Worm (Caenorhabditis elegans) whole organism, young adult: ENCODE data around the gene ZK822.10.

Experiments
- B0261.1 ChIP-seq: sonication (generic microtip); optimal IDR thresholded peaks from 2 replicates; lab custom pipeline; 2016; ENCODE audit warnings: mild to moderate bottlenecking, missing genetic modification characterization, moderate library complexity, missing compliant biosample characterization
- D2030.7 ChIP-seq: fragments of 200-800 bp; sonication (Bioruptor generic); IDR thresholded peaks from 2 replicates; pipeline ENCODE4 v1.3.6; 2022; ENCODE audit warnings: missing genetic modification reagents, missing genetic modification characterization, missing compliant biosample characterization
- F39B2.1 ChIP-seq: fragments of 200-800 bp; sonication (Bioruptor generic); IDR thresholded peaks from 2 replicates; pipeline ENCODE4 v1.3.6; 2022; ENCODE audit warnings: missing genetic modification reagents, missing genetic modification characterization, missing compliant biosample characterization
- F52B5.7 ChIP-seq: sonication (generic microtip); optimal IDR thresholded peaks from 2 replicates; lab custom pipeline; 2016; ENCODE audit warnings: mild to moderate bottlenecking, missing genetic modification characterization, missing compliant biosample characterization
- F57A8.1 ChIP-seq: fragments of 200-800 bp; sonication (Bioruptor generic); optimal IDR thresholded peaks from 2 replicates; lab custom pipeline; 2018; ENCODE audit warnings: mild to moderate bottlenecking, missing genetic modification characterization, moderate library complexity, missing compliant biosample characterization
- K11D2.4 ChIP-seq: fragments of 200-800 bp; sonication (Bioruptor generic); IDR thresholded peaks from 2 replicates; pipeline ENCODE4 v1.3.6; 2022; ENCODE audit warnings: missing genetic modification reagents, missing genetic modification characterization, missing compliant biosample characterization
- K12H6.12 ChIP-seq: fragments of 200-800 bp; sonication (Bioruptor generic); optimal IDR thresholded peaks from 2 replicates; lab custom pipeline; 2018; ENCODE audit warnings: mild to moderate bottlenecking, missing genetic modification characterization, missing compliant biosample characterization
- T07F8.4 ChIP-seq: sonication (generic microtip); optimal IDR thresholded peaks from 2 replicates; lab custom pipeline; 2016; ENCODE audit warnings: mild to moderate bottlenecking, missing genetic modification characterization, moderate library complexity, missing compliant biosample characterization
- Y53F4B.3 ChIP-seq: fragments of 200-800 bp; sonication (Bioruptor generic); IDR thresholded peaks from 2 replicates; pipeline ENCODE4 v1.3.6; 2022; ENCODE audit warnings: missing genetic modification reagents, missing genetic modification characterization, missing compliant biosample characterization
- Y79H2A.3 ChIP-seq: fragments of 200-800 bp; sonication (Bioruptor generic); conservative IDR thresholded peaks from 2 replicates; pipeline ENCODE4 v1.3.6; 2022; ENCODE audit warnings: missing genetic modification reagents, missing genetic modification characterization, missing compliant biosample characterization
- aptf-2 ChIP-seq: fragments of 200-800 bp; sonication (Bioruptor generic); conservative IDR thresholded peaks from 2 replicates; pipeline ENCODE4 v1.3.6; 2022; ENCODE audit warnings: missing genetic modification reagents, missing genetic modification characterization, missing compliant biosample characterization
- aptf-3 ChIP-seq: fragments of 200-800 bp; sonication (Bioruptor generic); IDR thresholded peaks from 2 replicates; pipeline ENCODE4 v1.3.6; 2022; ENCODE audit warnings: missing genetic modification characterization, missing compliant biosample characterization
- attf-5 ChIP-seq: fragments of 200-800 bp; sonication (Bioruptor generic); optimal IDR thresholded peaks from 2 replicates; lab custom pipeline; 2018; ENCODE audit warnings: mild to moderate bottlenecking, missing genetic modification characterization, missing compliant biosample characterization
- attf-6 ChIP-seq: fragments of 200-800 bp; sonication (Bioruptor generic); IDR thresholded peaks from 2 replicates; pipeline ENCODE4 v1.3.6; 2022; ENCODE audit warnings: missing genetic modification reagents, missing genetic modification characterization, missing compliant biosample characterization
- bed-1 ChIP-seq: fragments of 200-800 bp; sonication (Bioruptor generic); IDR thresholded peaks from 2 replicates; pipeline ENCODE4 v1.3.6; 2022; ENCODE audit warnings: missing genetic modification reagents, missing genetic modification characterization, missing compliant biosample characterization
- bed-2 ChIP-seq: fragments of 200-800 bp; sonication (Bioruptor generic); IDR thresholded peaks from 2 replicates; pipeline ENCODE4 v1.3.6; 2022; ENCODE audit warnings: missing genetic modification reagents, missing genetic modification characterization, missing compliant biosample characterization
- ceh-100 ChIP-seq: fragments of 200-800 bp; sonication (Bioruptor generic); IDR thresholded peaks from 2 replicates; pipeline ENCODE4 v1.3.6; 2022; ENCODE audit warnings: missing genetic modification reagents, missing genetic modification characterization, missing compliant biosample characterization
- ceh-27 ChIP-seq: fragments of 200-800 bp; sonication (Bioruptor generic); optimal IDR thresholded peaks from 2 replicates; lab custom pipeline; 2018; ENCODE audit warnings: mild to moderate bottlenecking, missing genetic modification characterization, moderate library complexity, missing compliant biosample characterization
- ceh-58 ChIP-seq: fragments of 200-800 bp; sonication (Bioruptor generic); IDR thresholded peaks from 2 replicates; pipeline ENCODE4 v1.3.6; 2022; ENCODE audit warnings: missing genetic modification characterization, missing compliant biosample characterization
- ceh-79 ChIP-seq: sonication (generic microtip); optimal IDR thresholded peaks from 2 replicates; lab custom pipeline; 2017; ENCODE audit warnings: mild to moderate bottlenecking, missing genetic modification characterization, missing compliant biosample characterization
- dox-1 ChIP-seq: fragments of 200-800 bp; sonication (Bioruptor generic); IDR thresholded peaks from 2 replicates; pipeline ENCODE4 v1.3.6; 2022; ENCODE audit warnings: missing genetic modification reagents, missing genetic modification characterization, missing compliant biosample characterization
- dpff-1 ChIP-seq: sonication (generic microtip); optimal IDR thresholded peaks from 2 replicates; lab custom pipeline; 2017; ENCODE audit warnings: mild to moderate bottlenecking, missing genetic modification characterization, missing compliant biosample characterization
- egl-18 ChIP-seq: fragments of 200-800 bp; sonication (Bioruptor generic); IDR thresholded peaks from 2 replicates; pipeline ENCODE4 v1.3.6; 2022; ENCODE audit warnings: missing genetic modification reagents, missing genetic modification characterization, missing compliant biosample characterization
- egl-44 ChIP-seq: fragments of 200-800 bp; sonication (Bioruptor generic); IDR thresholded peaks from 2 replicates; pipeline ENCODE4 v1.3.6; 2022; ENCODE audit warnings: missing genetic modification reagents, missing genetic modification characterization, missing compliant biosample characterization
- ekl-4 ChIP-seq: fragments of 200-800 bp; sonication (Bioruptor generic); IDR thresholded peaks from 2 replicates; pipeline ENCODE4 v1.3.6; 2022; ENCODE audit warnings: missing genetic modification reagents, missing genetic modification characterization, missing compliant biosample characterization
- let-526 ChIP-seq: fragments of 200-800 bp; sonication (Bioruptor generic); IDR thresholded peaks from 2 replicates; pipeline ENCODE4 v1.3.6; 2022; ENCODE audit warnings: missing genetic modification reagents, missing genetic modification characterization, missing compliant biosample characterization
- lin-26 ChIP-seq: fragments of 200-800 bp; sonication (Bioruptor generic); IDR thresholded peaks from 2 replicates; pipeline ENCODE4 v1.3.6; 2022; ENCODE audit warnings: missing genetic modification reagents, missing genetic modification characterization, missing compliant biosample characterization
- lin-35 ChIP-seq, 3 experiments: fragments of 150-350 bp in 2 of 3; sonication (generic microtip) in 1 of 3; optimal IDR thresholded peaks; 2 replicates each; lab custom pipeline; 2014 to 2018; ENCODE audit warnings: missing biosample characterization in 3 of 3, missing genetic modification characterization in 3 of 3, missing genetic modification reagents in 3 of 3
- lin-40 ChIP-seq: sonication (generic microtip); optimal IDR thresholded peaks from 2 replicates; lab custom pipeline; 2016; ENCODE audit warnings: missing genetic modification characterization, mild to moderate bottlenecking, missing compliant biosample characterization, missing genotype, missing genetic modification reagents
- lin-54 ChIP-seq: fragments of 200-800 bp; sonication (Bioruptor generic); optimal IDR thresholded peaks from 2 replicates; lab custom pipeline; 2018; ENCODE audit warnings: mild to moderate bottlenecking, missing genetic modification characterization, missing compliant biosample characterization
- lsl-1 ChIP-seq: fragments of 200-800 bp; sonication (Bioruptor generic); optimal IDR thresholded peaks from 2 replicates; lab custom pipeline; 2018; ENCODE audit warnings: mild to moderate bottlenecking, missing genetic modification characterization, moderate library complexity, missing compliant biosample characterization
- madf-10 ChIP-seq: sonication (generic microtip); optimal IDR thresholded peaks from 2 replicates; lab custom pipeline; 2016; ENCODE audit warnings: mild to moderate bottlenecking, missing genetic modification characterization, missing compliant biosample characterization
- madf-6 ChIP-seq: fragments of 200-800 bp; sonication (Bioruptor generic); IDR thresholded peaks from 2 replicates; pipeline ENCODE4 v1.3.6; 2022; ENCODE audit warnings: missing genetic modification reagents, missing genetic modification characterization, missing compliant biosample characterization
- mcd-1 ChIP-seq: fragments of 200-800 bp; sonication (Bioruptor generic); IDR thresholded peaks from 2 replicates; pipeline ENCODE4 v1.3.6; 2022; ENCODE audit warnings: missing genetic modification reagents, missing genetic modification characterization, missing compliant biosample characterization
- mes-4 ChIP-seq: sonication (generic microtip); optimal IDR thresholded peaks from 2 replicates; lab custom pipeline; 2016; ENCODE audit warnings: missing genotype, missing genetic modification characterization, missing compliant biosample characterization
- mxl-1 ChIP-seq: sonication (generic microtip); optimal IDR thresholded peaks from 2 replicates; lab custom pipeline; 2016; ENCODE audit warnings: missing genetic modification characterization, missing compliant biosample characterization
- nfya-1 ChIP-seq: sonication (generic microtip); optimal IDR thresholded peaks from 2 replicates; lab custom pipeline; 2017; ENCODE audit warnings: antibody characterized with exemption, missing compliant biosample characterization, missing genetic modification characterization, borderline replicate concordance; ENCODE audit not compliant: insufficient read depth
- pbrm-1 ChIP-seq: fragments of 200-800 bp; sonication (Bioruptor generic); IDR thresholded peaks from 2 replicates; pipeline ENCODE4 v1.3.6; 2022; ENCODE audit warnings: missing genetic modification reagents, missing genetic modification characterization, missing compliant biosample characterization
- pha-4 ChIP-seq: fragments of 150-350 bp; sonication (generic microtip); optimal IDR thresholded peaks from 2 replicates; lab custom pipeline; 2014; ENCODE audit warnings: missing biosample characterization, missing genetic modification reagents, missing genetic modification characterization
- sea-2 ChIP-seq: fragments of 200-800 bp; sonication (Bioruptor generic); IDR thresholded peaks from 2 replicates; pipeline ENCODE4 v1.3.6; 2022; ENCODE audit warnings: missing genetic modification characterization, missing compliant biosample characterization
- snpc-3.4 ChIP-seq: sonication (generic microtip); optimal IDR thresholded peaks from 2 replicates; lab custom pipeline; 2017; ENCODE audit warnings: missing genetic modification characterization, mild to moderate bottlenecking, missing compliant biosample characterization, antibody characterized with exemption, moderate library complexity, missing genotype, missing genetic modification reagents
- snpc-4 ChIP-seq, 5 experiments: fragments of 150-350 bp in 1 of 5; sonication (generic microtip) in 4 of 5; optimal IDR thresholded peaks; 2 replicates each; lab custom pipeline; 2014 to 2018; ENCODE audit warnings: missing genetic modification characterization in 5 of 5, missing biosample characterization in 3 of 5, antibody characterized with exemption in 2 of 5, mild to moderate bottlenecking in 2 of 5, missing compliant biosample characterization in 2 of 5, missing genotype in 2 of 5, moderate library complexity in 2 of 5, missing genetic modification reagents in 1 of 5
- somi-1 ChIP-seq: fragments of 200-800 bp; sonication (Bioruptor generic); optimal IDR thresholded peaks from 2 replicates; lab custom pipeline; 2018; ENCODE audit warnings: mild to moderate bottlenecking, missing genetic modification characterization, missing compliant biosample characterization
- unc-130 ChIP-seq: sonication (generic microtip); optimal IDR thresholded peaks from 2 replicates; lab custom pipeline; 2016; ENCODE audit warnings: missing genetic modification reagents, missing genetic modification characterization, missing compliant biosample characterization
- ztf-18 ChIP-seq: sonication (generic microtip); optimal IDR thresholded peaks from 2 replicates; lab custom pipeline; 2016; ENCODE audit warnings: missing genotype, mild to moderate bottlenecking, missing genetic modification characterization, missing compliant biosample characterization
- ztf-26 ChIP-seq: sonication (generic microtip); optimal IDR thresholded peaks from 2 replicates; lab custom pipeline; 2017; ENCODE audit warnings: missing genetic modification characterization, missing compliant biosample characterization
- ztf-28 ChIP-seq: fragments of 200-800 bp; sonication (Bioruptor generic); IDR thresholded peaks from 2 replicates; pipeline ENCODE4 v1.3.6; 2022; ENCODE audit warnings: missing genetic modification reagents, missing genetic modification characterization, missing compliant biosample characterization
- ztf-6 ChIP-seq: fragments of 200-800 bp; sonication (Bioruptor generic); IDR thresholded peaks from 2 replicates; pipeline ENCODE4 v1.3.6; 2022; ENCODE audit warnings: missing genetic modification reagents, missing genetic modification characterization, missing compliant biosample characterization

The ZK822.10 gene

ce11 chrIV:11928388-11928787 is 11.5 kb downstream of the ZK822.10 start (continued):
- TF ChIP-seq egl-44 (GFP tag; lab: Robert Waterston, UW) (no peak), unc-130 (no peak), K11D2.4 (GFP tag; lab: Robert Waterston, UW) (no peak), ekl-4 (GFP tag; lab: Robert Waterston, UW) (no peak), snpc-3.4 (tag; lab: Kevin White, UChicago) (no peak), lin-54 (GFP tag; lab: Kevin White, UChicago) (peak; percentile 57), attf-6 (peak; percentile 65; the same call in 1 of the 2 replicates), lsl-1 (GFP tag; lab: Kevin White, UChicago) (peak; percentile 50), nfya-1 (no peak), Y79H2A.3 (GFP tag; lab: Robert Waterston, UW) (no peak), lin-35 (GFP tag; optimal IDR thresholded peaks at IDR 0.05; lab: Kevin White, UChicago) (no peak), aptf-2 (GFP tag; lab: Robert Waterston, UW) (no peak), ztf-28 (GFP tag; lab: Robert Waterston, UW) (no peak), snpc-4 (GFP tag; optimal IDR thresholded peaks at IDR 0.05; lab: Kevin White, UChicago) (peak; percentile 28), snpc-4 (tag; optimal IDR thresholded peaks at IDR 0.05; lab: Kevin White, UChicago) (peak in 3 of 4 experiments; percentile 29 to 75 (median 58)), attf-5 (GFP tag; lab: Kevin White, UChicago) (peak; percentile 38), mcd-1 (GFP tag; lab: Robert Waterston, UW) (no peak; the same call in 1 of the 2 replicates), F39B2.1 (no peak), ztf-6 (GFP tag; lab: Robert Waterston, UW) (0 out of 2 replicates have a peak, but pooled peaks have one; percentile 38), somi-1 (no peak), B0261.1 (tag; lab: Kevin White, UChicago) (peak; percentile 87), aptf-3 (GFP tag; lab: Robert Waterston, UW) (no peak), K12H6.12 (peak; percentile 30), ceh-79 (tag; lab: Kevin White, UChicago) (no peak), ceh-27 (GFP tag; lab: Kevin White, UChicago) (peak; percentile 58), mes-4 (tag; lab: Kevin White, UChicago) (peak; percentile 8), dox-1 (GFP tag; lab: Robert Waterston, UW) (peak; percentile 79; the same call in 1 of the 2 replicates), pbrm-1 (GFP tag; lab: Robert Waterston, UW) (peak; percentile 78), F57A8.1 (GFP tag; lab: Kevin White, UChicago) (no peak), D2030.7 (peak; percentile 62; the same call in 1 of the 2 replicates), lin-26 (GFP tag; lab: Robert Waterston, UW) (peak; percentile 51; the same call in 1 of the 2 replicates), F52B5.7 (tag; lab: Kevin White, UChicago) (no peak), ztf-18 (tag; lab: Kevin White, UChicago) (peak; percentile 60), bed-1 (GFP tag; lab: Robert Waterston, UW) (no peak), ceh-100 (GFP tag; lab: Robert Waterston, UW) (no peak), Y53F4B.3 (GFP tag; lab: Robert Waterston, UW) (no peak), bed-2 (no peak), sea-2 (GFP tag; lab: Robert Waterston, UW) (no peak), egl-18 (GFP tag; lab: Robert Waterston, UW) (no peak), pha-4 (no peak), ceh-58 (0 out of 2 replicates have a peak, but pooled peaks have one; percentile 14), madf-10 (tag; lab: Kevin White, UChicago) (peak; percentile 12), mxl-1 (tag; lab: Kevin White, UChicago) (no peak), ztf-26 (tag; lab: Kevin White, UChicago) (peak; percentile 18), T07F8.4 (tag; lab: Kevin White, UChicago) (no peak), dpff-1 (tag; lab: Kevin White, UChicago) (no peak), lin-40 (tag; lab: Kevin White, UChicago) (no peak), let-526 (GFP tag; lab: Robert Waterston, UW) (0 out of 2 replicates have a peak, but pooled peaks have one; percentile 33), madf-6 (peak; percentile 63)
